Worm (Caenorhabditis elegans) whole organism, mixed stage, embryonic: Measurements from ENCODE around the gene T19D12.9.

Source experiments
- M03D4.4 ChIP-seq: sonication (generic microtip); optimal IDR thresholded peaks from 2 replicates; lab custom pipeline; 2017; ENCODE audit warnings: mild to moderate bottlenecking, missing genetic modification characterization, missing compliant biosample characterization
- blmp-1 ChIP-seq: fragments of 150-350 bp; optimal IDR thresholded peaks from 2 replicates; lab custom pipeline; 2014; ENCODE audit warnings: missing biosample characterization, missing genetic modification characterization
- ceh-39 ChIP-seq: fragments of 150-350 bp; optimal IDR thresholded peaks from 2 replicates; lab custom pipeline; 2014; ENCODE audit warnings: missing biosample characterization, missing genetic modification characterization
- ceh-83 ChIP-seq: fragments of 200-800 bp; sonication (Bioruptor generic); optimal IDR thresholded peaks from 2 replicates; lab custom pipeline; 2018; ENCODE audit warnings: mild to moderate bottlenecking, missing genetic modification characterization, missing compliant biosample characterization
- ces-1 ChIP-seq: fragments of 150-350 bp; optimal IDR thresholded peaks from 2 replicates; lab custom pipeline; 2014; ENCODE audit warnings: missing biosample characterization, missing genetic modification reagents, missing genetic modification characterization
- drap-1 ChIP-seq: fragments of 200-800 bp; sonication (Bioruptor generic); optimal IDR thresholded peaks from 3 replicates; lab custom pipeline; 2018; ENCODE audit warnings: mild to moderate bottlenecking, missing genetic modification characterization, missing compliant biosample characterization
- hlh-1 ChIP-seq: fragments of 150-350 bp; optimal IDR thresholded peaks from 2 replicates; lab custom pipeline; 2014; ENCODE audit warnings: missing biosample characterization, missing genetic modification reagents, missing genetic modification characterization
- lin-13 ChIP-seq: fragments of 150-350 bp; optimal IDR thresholded peaks from 2 replicates; lab custom pipeline; 2014; ENCODE audit warnings: missing biosample characterization, missing genetic modification characterization
- lsy-2 ChIP-seq: fragments of 150-350 bp; optimal IDR thresholded peaks from 2 replicates; lab custom pipeline; 2014; ENCODE audit warnings: missing biosample characterization, missing genetic modification characterization
- nhr-76 ChIP-seq: sonication (generic microtip); optimal IDR thresholded peaks from 2 replicates; lab custom pipeline; 2017; ENCODE audit warnings: missing biosample characterization, missing genetic modification characterization
- pha-4 ChIP-seq: fragments of 150-350 bp; optimal IDR thresholded peaks from 2 replicates; lab custom pipeline; 2018; ENCODE audit warnings: missing biosample characterization, missing genetic modification reagents, missing genetic modification characterization
- snpc-4 ChIP-seq: fragments of 150-350 bp; optimal IDR thresholded peaks from 2 replicates; lab custom pipeline; 2014; ENCODE audit warnings: missing biosample characterization, missing genetic modification characterization
- unc-62 ChIP-seq: fragments of 150-350 bp; optimal IDR thresholded peaks from 2 replicates; lab custom pipeline; 2014; ENCODE audit warnings: missing biosample characterization, missing genetic modification reagents, missing genetic modification characterization
- ztf-11 ChIP-seq: fragments of 150-350 bp; optimal IDR thresholded peaks from 2 replicates; lab custom pipeline; 2014; ENCODE audit warnings: missing biosample characterization, missing genetic modification characterization

DNA sequence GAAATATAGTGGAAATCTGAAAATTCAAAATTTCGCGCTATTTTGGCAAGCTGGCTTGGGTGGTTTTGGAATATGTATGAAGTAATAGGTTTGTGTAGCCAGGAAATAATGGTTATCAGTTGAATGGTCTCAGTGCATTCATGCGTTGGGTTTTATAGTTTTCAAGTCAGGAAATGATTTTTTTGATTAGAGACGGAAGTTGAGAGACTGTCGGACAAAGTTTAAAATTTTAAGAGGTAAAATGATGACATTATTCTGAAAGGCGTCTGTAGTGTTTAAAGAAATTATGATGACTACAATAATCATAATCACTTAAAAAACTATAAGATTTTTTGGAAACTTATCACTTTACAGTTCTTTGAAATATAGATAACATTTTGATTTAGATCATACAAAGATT is 47.3 kb upstream of the T19D12.9 start, which contains the start of gene C18H9.6:
- TF ChIP-seq lin-13 = no peak
- no peak for TF ChIP-seq lsy-2 (tag; lab: Kevin White, UChicago)
- no peak for TF ChIP-seq ces-1
- no peak for TF ChIP-seq drap-1
- TF ChIP-seq pha-4 = no peak
- TF ChIP-seq ceh-39 (tag; lab: Kevin White, UChicago) = no peak
- no peak for TF ChIP-seq ceh-83
- TF ChIP-seq M03D4.4 (tag; lab: Kevin White, UChicago) = no peak
- no peak for TF ChIP-seq nhr-76
- no peak for TF ChIP-seq unc-62
- no peak for TF ChIP-seq snpc-4 (tag; lab: Kevin White, UChicago)
- TF ChIP-seq blmp-1 (tag; lab: Kevin White, UChicago) = no peak
- TF ChIP-seq ztf-11 = no peak
- no peak for TF ChIP-seq hlh-1 (tag; lab: Kevin White, UChicago)
